Worm (Caenorhabditis elegans) whole organism, L3 larva: Measurements from ENCODE around the gene C25A11.2.
A peak's percentile ranks its signal among the peaks of the same experiment; 100 is the strongest.

Experiments used
- R02D3.7 ChIP-seq: fragments of 150-350 bp; optimal IDR thresholded peaks from 2 replicates; lab custom pipeline; 2014; ENCODE audit warnings: missing biosample characterization, missing genetic modification characterization
- ZK546.5 ChIP-seq: sonication (generic microtip); optimal IDR thresholded peaks from 2 replicates; lab custom pipeline; 2017; ENCODE audit warnings: missing biosample characterization, missing genetic modification characterization
- ceh-16 ChIP-seq: sonication (generic microtip); optimal IDR thresholded peaks from 2 replicates; lab custom pipeline; 2017; ENCODE audit warnings: missing biosample characterization, missing genetic modification characterization
- ceh-82 ChIP-seq: fragments of 150-350 bp; optimal IDR thresholded peaks from 2 replicates; lab custom pipeline; 2014; ENCODE audit warnings: missing biosample characterization, missing genetic modification characterization
- daf-12 ChIP-seq: fragments of 150-350 bp; optimal IDR thresholded peaks from 2 replicates; lab custom pipeline; 2014; ENCODE audit warnings: missing biosample characterization, missing genetic modification reagents, missing genetic modification characterization
- egl-5 ChIP-seq: fragments of 150-350 bp; optimal IDR thresholded peaks from 2 replicates; lab custom pipeline; 2017; ENCODE audit warnings: missing biosample characterization, missing genetic modification reagents, missing genetic modification characterization, inconsistent platforms
- elt-1 ChIP-seq: fragments of 150-350 bp; optimal IDR thresholded peaks from 2 replicates; lab custom pipeline; 2014; ENCODE audit warnings: missing biosample characterization, missing genetic modification characterization
- elt-2 ChIP-seq: sonication (generic microtip); optimal IDR thresholded peaks from 2 replicates; lab custom pipeline; 2016; ENCODE audit warnings: missing genetic modification reagents, mild to moderate bottlenecking, missing genetic modification characterization, missing compliant biosample characterization
- elt-3 ChIP-seq, 3 experiments: fragments of 150-350 bp in 1 of 3; sonication (generic microtip) in 2 of 3; optimal IDR thresholded peaks; 2 replicates in 2 of 3; 4 replicates in 1 of 3; lab custom pipeline; 2014 to 2017; ENCODE audit warnings: missing biosample characterization in 3 of 3, missing genetic modification characterization in 3 of 3
- eor-1 ChIP-seq, 2 experiments: fragments of 150-350 bp; optimal IDR thresholded peaks; 2 replicates each; lab custom pipeline; 2014 to 2018; ENCODE audit warnings: missing biosample characterization in 2 of 2, missing genetic modification characterization in 2 of 2
- fkh-2 ChIP-seq: fragments of 150-350 bp; optimal IDR thresholded peaks from 2 replicates; lab custom pipeline; 2014; ENCODE audit warnings: missing biosample characterization, missing genetic modification reagents, missing genetic modification characterization
- fos-1 ChIP-seq: fragments of 150-350 bp; optimal IDR thresholded peaks from 2 replicates; lab custom pipeline; 2014; ENCODE audit warnings: missing biosample characterization, missing genetic modification characterization
- hmg-11 ChIP-seq: sonication (generic microtip); optimal IDR thresholded peaks from 2 replicates; lab custom pipeline; 2016; ENCODE audit warnings: missing genetic modification characterization, missing compliant biosample characterization
- jun-1 ChIP-seq: fragments of 150-350 bp; optimal IDR thresholded peaks from 2 replicates; lab custom pipeline; 2014; ENCODE audit warnings: missing biosample characterization, missing genetic modification reagents, missing genetic modification characterization
- lin-15B ChIP-seq: fragments of 150-350 bp; optimal IDR thresholded peaks from 2 replicates; lab custom pipeline; 2014; ENCODE audit warnings: missing biosample characterization, missing genetic modification characterization
- lin-39 ChIP-seq: fragments of 150-350 bp; optimal IDR thresholded peaks from 2 replicates; lab custom pipeline; 2018; ENCODE audit warnings: missing biosample characterization, missing genetic modification reagents, missing genetic modification characterization
- lsy-12 ChIP-seq: sonication (generic microtip); optimal IDR thresholded peaks from 2 replicates; lab custom pipeline; 2016; ENCODE audit warnings: mild to moderate bottlenecking, missing genetic modification characterization, missing compliant biosample characterization
- mdl-1 ChIP-seq: fragments of 150-350 bp; optimal IDR thresholded peaks from 2 replicates; lab custom pipeline; 2014; ENCODE audit warnings: missing biosample characterization, missing genetic modification characterization
- nfya-1 ChIP-seq: sonication (generic microtip); optimal IDR thresholded peaks from 2 replicates; lab custom pipeline; 2017; ENCODE audit warnings: missing genetic modification characterization, mild to moderate bottlenecking, missing compliant biosample characterization, antibody characterized with exemption, moderate library complexity; ENCODE audit not compliant: insufficient read depth
- nhr-11 ChIP-seq: fragments of 150-350 bp; optimal IDR thresholded peaks from 2 replicates; lab custom pipeline; 2014; ENCODE audit warnings: missing biosample characterization, missing genetic modification characterization
- nhr-23 ChIP-seq: fragments of 150-350 bp; optimal IDR thresholded peaks from 2 replicates; lab custom pipeline; 2014; ENCODE audit warnings: missing biosample characterization, missing genetic modification reagents, missing genetic modification characterization
- nhr-237 ChIP-seq: fragments of 150-350 bp; optimal IDR thresholded peaks from 2 replicates; lab custom pipeline; 2014; ENCODE audit warnings: missing biosample characterization, missing genetic modification characterization
- nhr-25 ChIP-seq: sonication (generic microtip); optimal IDR thresholded peaks from 2 replicates; lab custom pipeline; 2017; ENCODE audit warnings: missing biosample characterization, missing genetic modification characterization
- nhr-43 ChIP-seq: sonication (generic microtip); optimal IDR thresholded peaks from 2 replicates; lab custom pipeline; 2016; ENCODE audit warnings: mild to moderate bottlenecking, missing genetic modification characterization, missing compliant biosample characterization; ENCODE audit not compliant: poor library complexity, severe bottlenecking
- nhr-76 ChIP-seq: fragments of 150-350 bp; sonication (generic microtip); optimal IDR thresholded peaks from 5 replicates; lab custom pipeline; 2014; ENCODE audit warnings: missing biosample characterization, missing genetic modification characterization
- nhr-77 ChIP-seq: fragments of 150-350 bp; optimal IDR thresholded peaks from 2 replicates; lab custom pipeline; 2014; ENCODE audit warnings: missing biosample characterization, missing genetic modification characterization
- pha-4 ChIP-seq: fragments of 150-350 bp; optimal IDR thresholded peaks from 2 replicates; lab custom pipeline; 2014; ENCODE audit warnings: missing biosample characterization, missing genetic modification reagents, missing genetic modification characterization
- pqm-1 ChIP-seq: fragments of 150-350 bp; optimal IDR thresholded peaks from 2 replicates; lab custom pipeline; 2017; ENCODE audit warnings: missing biosample characterization, missing genetic modification characterization, inconsistent platforms
- skn-1 ChIP-seq: fragments of 150-350 bp; optimal IDR thresholded peaks from 2 replicates; lab custom pipeline; 2014; ENCODE audit warnings: missing biosample characterization, missing genetic modification characterization
- snpc-4 ChIP-seq: fragments of 150-350 bp; optimal IDR thresholded peaks from 2 replicates; lab custom pipeline; 2014; ENCODE audit warnings: missing biosample characterization, missing genetic modification characterization
- tbx-2 ChIP-seq: sonication (generic microtip); optimal IDR thresholded peaks from 2 replicates; lab custom pipeline; 2016; ENCODE audit warnings: mild to moderate bottlenecking, missing genetic modification characterization, missing compliant biosample characterization
- unc-62 ChIP-seq: fragments of 150-350 bp; sonication (generic microtip); optimal IDR thresholded peaks from 4 replicates; lab custom pipeline; 2014; ENCODE audit warnings: missing biosample characterization, missing genetic modification reagents, missing genetic modification characterization
- zag-1 ChIP-seq: fragments of 150-350 bp; optimal IDR thresholded peaks from 2 replicates; lab custom pipeline; 2014; ENCODE audit warnings: missing biosample characterization, missing genetic modification characterization
- ztf-11 ChIP-seq: fragments of 150-350 bp; optimal IDR thresholded peaks from 2 replicates; lab custom pipeline; 2014; ENCODE audit warnings: missing biosample characterization, missing genetic modification characterization
- ztf-4 ChIP-seq: fragments of 150-350 bp; optimal IDR thresholded peaks from 2 replicates; lab custom pipeline; 2014; ENCODE audit warnings: missing biosample characterization, missing genetic modification characterization

C25A11.2 gene

ce11 chrX:9085864-9086263 lies 28.0 kb upstream of the C25A11.2 start:
- TF ChIP-seq ceh-16 (tag; lab: Kevin White, UChicago) (no peak), nhr-23 (tag; lab: Kevin White, UChicago) (peak; percentile 7), nhr-11 (no peak), R02D3.7 (no peak), elt-3 (tag; optimal IDR thresholded peaks at IDR 0.05; lab: Kevin White, UChicago) (no peak), lin-15B (tag; lab: Kevin White, UChicago) (no peak), unc-62 (GFP tag; lab: Kevin White, UChicago) (peak; percentile 32), nfya-1 (tag; lab: Kevin White, UChicago) (no peak), eor-1 (tag; optimal IDR thresholded peaks at IDR 0.05; lab: Kevin White, UChicago) (no peak), fos-1 (tag; lab: Kevin White, UChicago) (no peak), zag-1 (tag; lab: Kevin White, UChicago) (no peak), ceh-82 (tag; lab: Kevin White, UChicago) (no peak), fkh-2 (no peak), elt-1 (tag; lab: Kevin White, UChicago) (peak; percentile 27), nhr-25 (peak; percentile 82)

- no peak for TF ChIP-seq nhr-23 (tag; lab: Kevin White, UChicago)
- TF ChIP-seq, all 47 proteins: peak for 0
Observed at ce11 chrX:9088620-9089019, 25.2 kb upstream of the C25A11.2 start.

- TF ChIP-seq elt-1 (tag; lab: Kevin White, UChicago) (no peak), lsy-12 (no peak), ZK546.5 (tag; lab: Kevin White, UChicago) (no peak), fos-1 (tag; lab: Kevin White, UChicago) (no peak), skn-1 (no peak)
Observed at ce11 chrX:9089536-9089935, 24.3 kb upstream of the C25A11.2 start.

ce11 chrX:9090562-9090961 lies 23.3 kb upstream of the C25A11.2 start:
- peak; percentile 8 for TF ChIP-seq nfya-1 (tag; lab: Kevin White, UChicago)
- peak; percentile 5 for TF ChIP-seq pha-4 (tag; lab: Kevin White, UChicago)
- peak; percentile 26 for TF ChIP-seq elt-2 (tag; lab: Kevin White, UChicago)
- peak; percentile 35 for TF ChIP-seq nhr-43 (tag; lab: Kevin White, UChicago)

ce11 chrX:9091380-9091779 lies 22.5 kb upstream of the C25A11.2 start:
- TF ChIP-seq egl-5 (tag; lab: Kevin White, UChicago) (peak; percentile 15), pqm-1 (tag; lab: Kevin White, UChicago) (no peak), ztf-11 (tag; lab: Kevin White, UChicago) (no peak), elt-1 (tag; lab: Kevin White, UChicago) (peak; percentile 43), ceh-16 (tag; lab: Kevin White, UChicago) (peak; percentile 35), tbx-2 (peak; percentile 52), eor-1 (tag; optimal IDR thresholded peaks at IDR 0.05; lab: Kevin White, UChicago) (peak in 1 of 2 experiments; percentile 36), lin-39 (tag; lab: Kevin White, UChicago) (peak; percentile 68), fos-1 (tag; lab: Kevin White, UChicago) (no peak), nhr-23 (tag; lab: Kevin White, UChicago) (no peak), fkh-2 (no peak), nhr-76 (tag; lab: Kevin White, UChicago) (no peak), mdl-1 (tag; lab: Kevin White, UChicago) (no peak), hmg-11 (peak; percentile 75), nfya-1 (tag; lab: Kevin White, UChicago) (peak; percentile 38), nhr-237 (no peak), snpc-4 (tag; lab: Kevin White, UChicago) (peak; percentile 3), ztf-4 (tag; lab: Kevin White, UChicago) (peak; percentile 10), nhr-43 (tag; lab: Kevin White, UChicago) (peak; percentile 70), nhr-11 (no peak), nhr-77 (tag; lab: Kevin White, UChicago) (peak; percentile 5), ZK546.5 (tag; lab: Kevin White, UChicago) (no peak), elt-2 (tag; lab: Kevin White, UChicago) (peak; percentile 39), unc-62 (GFP tag; lab: Kevin White, UChicago) (no peak), daf-12 (tag; lab: Kevin White, UChicago) (no peak), jun-1 (tag; lab: Kevin White, UChicago) (peak; percentile 12), ceh-82 (tag; lab: Kevin White, UChicago) (peak; percentile 50), elt-3 (tag; optimal IDR thresholded peaks at IDR 0.05; lab: Kevin White, UChicago) (peak in 1 of 3 experiments; percentile 51), lsy-12 (peak; percentile 60), R02D3.7 (peak; percentile 16), nhr-25 (peak; percentile 49), pha-4 (tag; lab: Kevin White, UChicago) (peak; percentile 6)
- TF ChIP-seq, all 47 proteins: peak for 20
